Worm (Caenorhabditis elegans): ENCODE results near the gene C03A7.13.

C03A7.13 gene

DNA sequence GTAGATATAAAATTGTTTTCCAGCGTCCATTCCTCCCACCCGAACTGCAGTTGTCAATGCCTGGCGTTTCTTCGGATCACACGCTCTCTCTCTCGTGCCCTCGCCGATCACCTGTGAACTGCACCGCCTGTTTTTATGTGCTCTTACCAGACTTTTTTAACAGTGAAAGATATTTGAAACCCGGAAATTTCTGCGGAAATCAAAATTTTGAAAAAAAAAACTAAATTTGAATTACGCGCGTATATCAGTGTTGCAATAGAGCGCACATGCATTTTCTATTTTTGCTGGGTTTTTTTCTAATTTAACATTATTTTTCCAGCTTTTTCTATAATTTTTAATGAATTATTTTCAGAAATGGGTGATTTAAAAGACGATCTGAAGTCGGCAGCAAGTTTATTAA is 11.8 kb upstream of the C03A7.13 start, which contains the start of gene ttc-37:
Gene ttc-37, plus strand, starts transcription at position 349 of the 400 bp plus-strand sequence.
- TF ChIP-seq F52B5.7 (tag; optimal IDR thresholded peaks at IDR 0.05) (no peak), B0035.1 (tag; optimal IDR thresholded peaks at IDR 0.05) (no peak), efl-1 (GFP tag; optimal IDR thresholded peaks at IDR 0.05) (peak; percentile 71), hlh-26 (GFP tag; conservative IDR thresholded peaks at IDR 0.05) (no peak), K11D2.4 (GFP tag; IDR thresholded peaks at IDR 0.05) (peak; percentile 61; the same call in 1 of the 2 replicates), mcd-1 (GFP tag; IDR thresholded peaks at IDR 0.05) (peak; percentile 94), ZK185.1 (tag; optimal IDR thresholded peaks at IDR 0.05; ENCODE audit: poor library complexity, severe bottlenecking) (no peak), dpl-1 (GFP tag; optimal IDR thresholded peaks at IDR 0.05) (peak; percentile 66), ceh-91 (GFP tag; IDR thresholded peaks at IDR 0.05) (no peak), C06A6.2 (GFP tag; conservative IDR thresholded peaks at IDR 0.05) (no peak), ccch-3 (GFP tag; optimal IDR thresholded peaks at IDR 0.05) (no peak), let-607 (tag; optimal IDR thresholded peaks at IDR 0.05) (no peak), lin-35 (GFP tag; optimal IDR thresholded peaks at IDR 0.05) (peak; percentile 30 to 92 (median 44)), unc-62 (GFP tag; optimal IDR thresholded peaks at IDR 0.05) (no peak), lin-54 (GFP tag; optimal IDR thresholded peaks at IDR 0.05) (peak; percentile 95), lin-40 (tag; optimal IDR thresholded peaks at IDR 0.05) (peak; percentile 13), Y53F4B.3 (GFP tag; IDR thresholded peaks at IDR 0.05) (no peak), cebp-1 (GFP tag; IDR thresholded peaks at IDR 0.05) (no peak), cebp-1 (tag; optimal IDR thresholded peaks at IDR 0.05) (peak; percentile 16)

DNA sequence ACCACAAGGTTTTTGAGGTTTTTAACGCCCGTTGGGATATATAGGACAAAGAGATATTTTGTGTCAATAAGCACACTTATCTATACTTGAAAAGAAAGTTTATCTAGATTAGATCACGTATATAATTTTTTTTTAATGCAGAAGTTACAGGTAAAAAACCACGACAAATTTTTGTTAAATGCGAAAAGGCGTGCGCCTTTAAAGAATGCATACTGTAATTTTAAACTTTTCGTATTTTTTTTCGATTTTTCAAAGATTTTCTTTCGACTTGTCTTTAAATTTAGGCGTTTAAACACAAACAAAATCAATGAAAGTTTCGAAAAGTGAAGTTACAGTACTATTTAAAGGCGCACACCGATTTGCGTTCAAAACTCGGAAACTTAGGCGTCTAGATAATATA is 11.3 kb upstream of the C03A7.13 start:
- TF ChIP-seq madf-6 (GFP tag; IDR thresholded peaks at IDR 0.05): peak; percentile 54; the same call in 1 of the 2 replicates
- peak; percentile 45 for TF ChIP-seq xnd-1 (tag; optimal IDR thresholded peaks at IDR 0.05)
- TF ChIP-seq gei-17 (GFP tag; optimal IDR thresholded peaks at IDR 0.05): no peak
- peak; percentile 63 for TF ChIP-seq lsl-1 (GFP tag; optimal IDR thresholded peaks at IDR 0.05)

- TF ChIP-seq sptf-2 (GFP tag; optimal IDR thresholded peaks at IDR 0.05) (no peak), attf-6 (GFP tag; IDR thresholded peaks at IDR 0.05) (no peak), madf-8 (GFP tag; conservative IDR thresholded peaks at IDR 0.05) (no peak), F23B12.7 (tag; optimal IDR thresholded peaks at IDR 0.05; ENCODE audit: insufficient read depth) (no peak)
Measured at ce11 chrV:5201706-5202105, 9.4 kb upstream of the C03A7.13 start.

ce11 chrV:5200188-5200587 is 7.8 kb upstream of the C03A7.13 start:
- TF ChIP-seq F52B5.7 (tag; optimal IDR thresholded peaks at IDR 0.05) (no peak), somi-1 (GFP tag; optimal IDR thresholded peaks at IDR 0.05) (no peak), lin-26 (GFP tag; IDR thresholded peaks at IDR 0.05) (no peak), tlf-1 (GFP tag; optimal IDR thresholded peaks at IDR 0.05) (no peak), bed-1 (GFP tag; IDR thresholded peaks at IDR 0.05) (no peak), nhr-120 (GFP tag; IDR thresholded peaks at IDR 0.05) (no peak), nfyb-1 (GFP tag; IDR thresholded peaks at IDR 0.05) (no peak), rcor-1 (GFP tag; IDR thresholded peaks at IDR 0.05) (no peak), efl-1 (GFP tag; optimal IDR thresholded peaks at IDR 0.05) (no peak), atf-7 (tag; optimal IDR thresholded peaks at IDR 0.05) (no peak), ekl-4 (GFP tag; IDR thresholded peaks at IDR 0.05) (no peak), hlh-26 (GFP tag; conservative IDR thresholded peaks at IDR 0.05) (no peak), hmg-1.2 (GFP tag; IDR thresholded peaks at IDR 0.05) (no peak)

All from whole organism, young adult.